Fruit fly (Drosophila melanogaster): Measurements from ENCODE around the gene CG5177.
A peak's percentile ranks its signal among the peaks of the same experiment; 100 is the strongest.

The CG5177 gene

dm6 chr2L:7411947-7412621 is 7.1 kb downstream of the CG5177 start, which contains the start of gene chm (continued):
- TF ChIP-seq CG7357 (GFP tag; IDR thresholded peaks at IDR 0.05), result no peak
- 0 out of 2 replicates have a peak, but pooled peaks have one; percentile 9 for TF ChIP-seq ap (GFP tag; IDR thresholded peaks at IDR 0.05)
- TF ChIP-seq CG17829 (tag; optimal IDR thresholded peaks at IDR 0.05), result peak; percentile 47
- TF ChIP-seq H15 (GFP tag; IDR thresholded peaks at IDR 0.05), result peak; percentile 11; the same call in 1 of the 3 replicates
- peak; percentile 28 for TF ChIP-seq Hsf (GFP tag; optimal IDR thresholded peaks at IDR 0.05)
- TF ChIP-seq sug (tag; optimal IDR thresholded peaks at IDR 0.05), result peak; percentile 37
- TF ChIP-seq CG33213 (GFP tag; optimal IDR thresholded peaks at IDR 0.05), result peak; percentile 40
- TF ChIP-seq vfl (GFP tag; optimal IDR thresholded peaks at IDR 0.05), result peak; percentile 29
- peak; percentile 20 to 46 for TF ChIP-seq Pdp1 (GFP tag; optimal IDR thresholded peaks at IDR 0.05)
- 0 out of 2 replicates have a peak, but pooled peaks have one; percentile 41 for TF ChIP-seq CG11247 (GFP tag; IDR thresholded peaks at IDR 0.05)
- TF ChIP-seq CG9817 (tag; optimal IDR thresholded peaks at IDR 0.05), result peak; percentile 10
- peak in 1 of 2 experiments; percentile 1 for TF ChIP-seq Hr51 (GFP tag; optimal IDR thresholded peaks at IDR 0.05)
- TF ChIP-seq CG3847 (GFP tag; IDR thresholded peaks at IDR 0.05), result peak; percentile 76
- TF ChIP-seq CG6791 (GFP tag; IDR thresholded peaks at IDR 0.05; ENCODE audit: partially characterized antibody), result peak; percentile 92
- no peak for TF ChIP-seq CG3726 (GFP tag; IDR thresholded peaks at IDR 0.05)
- TF ChIP-seq CG14965 (GFP tag; optimal IDR thresholded peaks at IDR 0.05; ENCODE audit: borderline replicate concordance), result no peak
- TF ChIP-seq Hr3 (GFP tag; optimal IDR thresholded peaks at IDR 0.05), result peak; percentile 28
- no peak for TF ChIP-seq PHDP (tag; optimal IDR thresholded peaks at IDR 0.05)
- TF ChIP-seq CG12744 (GFP tag; optimal IDR thresholded peaks at IDR 0.05), result peak; percentile 22
- TF ChIP-seq CG18599 (GFP tag; optimal IDR thresholded peaks at IDR 0.05), result peak; percentile 35
- TF ChIP-seq HLH4C (GFP tag; IDR thresholded peaks at IDR 0.05; ENCODE audit: partially characterized antibody), result peak; percentile 71
- peak; percentile 88 for TF ChIP-seq Scr (GFP tag; IDR thresholded peaks at IDR 0.05; ENCODE audit: partially characterized antibody)
- no peak for TF ChIP-seq oc (tag; optimal IDR thresholded peaks at IDR 0.05)
- 0 out of 2 replicates have a peak, but pooled peaks have one; percentile 42 for TF ChIP-seq al (GFP tag; IDR thresholded peaks at IDR 0.05)
- no peak for TF ChIP-seq CG11093 (GFP tag; IDR thresholded peaks at IDR 0.05)
- TF ChIP-seq cwo (GFP tag; optimal IDR thresholded peaks at IDR 0.05), result no peak
- peak; percentile 53 for TF ChIP-seq Ets97D (GFP tag; optimal IDR thresholded peaks at IDR 0.05)
- TF ChIP-seq CG9437 (GFP tag; optimal IDR thresholded peaks at IDR 0.05), result no peak
- peak; percentile 83 for TF ChIP-seq CG7963 (GFP tag; IDR thresholded peaks at IDR 0.05; ENCODE audit: partially characterized antibody)
- TF ChIP-seq Dbx (GFP tag; IDR thresholded peaks at IDR 0.05), result peak; percentile 45; the same call in 1 of the 3 replicates
- no peak for TF ChIP-seq CG4820 (GFP tag; optimal IDR thresholded peaks at IDR 0.05)
- TF ChIP-seq CG10959 (GFP tag; IDR thresholded peaks at IDR 0.05), result no peak
- no peak for TF ChIP-seq CG3281 (GFP tag; optimal IDR thresholded peaks at IDR 0.05)
- no peak for TF ChIP-seq psq (GFP tag; optimal IDR thresholded peaks at IDR 0.05)
- TF ChIP-seq Med (GFP tag), result peak; percentile 88
- peak; percentile 88 for TF ChIP-seq stwl (tag; optimal IDR thresholded peaks at IDR 0.05)
- TF ChIP-seq Rfx (GFP tag; IDR thresholded peaks at IDR 0.05), result peak; percentile 70
- TF ChIP-seq Fer2 (tag; optimal IDR thresholded peaks at IDR 0.05), result peak; percentile 9
- peak; percentile 22 for TF ChIP-seq CoRest (tag; optimal IDR thresholded peaks at IDR 0.05)
- TF ChIP-seq Lhr (GFP tag; optimal IDR thresholded peaks at IDR 0.05), result peak; percentile 6
- TF ChIP-seq CG13424 (tag; optimal IDR thresholded peaks at IDR 0.05), result peak; percentile 25
- no peak for TF ChIP-seq Oli (tag; optimal IDR thresholded peaks at IDR 0.05)
- TF ChIP-seq fru (optimal IDR thresholded peaks at IDR 0.05), result no peak
- 0 out of 2 replicates have a peak, but pooled peaks have one; percentile 60 for TF ChIP-seq CG6272 (GFP tag; IDR thresholded peaks at IDR 0.05)
- no peak for TF ChIP-seq ac (GFP tag; optimal IDR thresholded peaks at IDR 0.05)
- TF ChIP-seq nerfin-2 (GFP tag; IDR thresholded peaks at IDR 0.05; ENCODE audit: partially characterized antibody), result peak; percentile 76
- no peak for TF ChIP-seq CG2199 (GFP tag; IDR thresholded peaks at IDR 0.05)
- peak; percentile 27 for TF ChIP-seq CG2116 (GFP tag; optimal IDR thresholded peaks at IDR 0.05)
- no peak for TF ChIP-seq crc (GFP tag; optimal IDR thresholded peaks at IDR 0.05)

Data from whole organism, embryonic.